Fruit fly (Drosophila melanogaster) whole organism, embryonic: ENCODE data around the gene CG10341.

ENCODE experiments used
- Atf-2 ChIP-seq: fragments of 200-800 bp; sonication (Bioruptor generic); optimal IDR thresholded peaks from 2 replicates; lab custom pipeline; 2016; ENCODE audit warnings: missing biosample characterization, missing genetic modification characterization
- Bteb2 ChIP-seq: fragments of 200-800 bp; sonication (Bioruptor generic); optimal IDR thresholded peaks from 2 replicates; lab custom pipeline; 2016; ENCODE audit warnings: missing biosample characterization, missing genetic modification characterization
- CG11085 ChIP-seq: fragments of 200-800 bp; sonication (Bioruptor generic); IDR thresholded peaks from 2 replicates; pipeline ENCODE4 v1.3.6; 2022; ENCODE audit warnings: missing biosample characterization, missing genetic modification characterization
- CG11247 ChIP-seq: fragments of 200-800 bp; sonication (Bioruptor generic); IDR thresholded peaks from 2 replicates; pipeline ENCODE4 v1.3.6; 2022; ENCODE audit warnings: missing biosample characterization, missing genetic modification characterization
- CG12071 ChIP-seq: fragments of 200-800 bp; sonication (Bioruptor generic); optimal IDR thresholded peaks from 3 replicates; lab custom pipeline; 2018; ENCODE audit warnings: missing biosample characterization, mild to moderate bottlenecking, missing genetic modification characterization
- CG12104 ChIP-seq: fragments of 200-800 bp; sonication (Bioruptor generic); optimal IDR thresholded peaks from 3 replicates; lab custom pipeline; 2016; ENCODE audit warnings: missing biosample characterization, missing genetic modification characterization
- CG12744 ChIP-seq: fragments of 200-800 bp; sonication (Bioruptor generic); optimal IDR thresholded peaks from 2 replicates; lab custom pipeline; 2016; ENCODE audit warnings: missing biosample characterization, missing genetic modification characterization
- CG15601 ChIP-seq: fragments of 200-800 bp; sonication (Bioruptor generic); optimal IDR thresholded peaks from 3 replicates; lab custom pipeline; 2019; ENCODE audit warnings: missing biosample characterization, mild to moderate bottlenecking, missing genetic modification characterization, moderate library complexity
- CG18011 ChIP-seq: fragments of 200-800 bp; sonication (Bioruptor generic); optimal IDR thresholded peaks from 2 replicates; lab custom pipeline; 2017; ENCODE audit warnings: missing biosample characterization, missing genetic modification characterization, mild to moderate bottlenecking, moderate library complexity, missing genotype
- CG18764 ChIP-seq: fragments of 200-800 bp; sonication (Bioruptor generic); optimal IDR thresholded peaks from 3 replicates; lab custom pipeline; 2016; ENCODE audit warnings: missing biosample characterization, missing genetic modification characterization
- CG30020 ChIP-seq: fragments of 200-800 bp; optimal IDR thresholded peaks from 2 replicates; lab custom pipeline; 2019; ENCODE audit warnings: missing biosample characterization, mild to moderate bottlenecking, missing genetic modification characterization, moderate library complexity
- CG33213 ChIP-seq: fragments of 200-800 bp; sonication (Bioruptor generic); optimal IDR thresholded peaks from 3 replicates; lab custom pipeline; 2016; ENCODE audit warnings: missing biosample characterization, missing genetic modification characterization
- CG4328 ChIP-seq: fragments of 200-800 bp; sonication (Bioruptor generic); optimal IDR thresholded peaks from 3 replicates; lab custom pipeline; 2017; ENCODE audit warnings: missing biosample characterization, missing genetic modification reagents, missing genetic modification characterization
- CG4820 ChIP-seq: fragments of 200-800 bp; sonication (Bioruptor generic); optimal IDR thresholded peaks from 3 replicates; lab custom pipeline; 2016; ENCODE audit warnings: missing biosample characterization, missing genetic modification characterization
- CG4854 ChIP-seq: fragments of 200-800 bp; sonication (Bioruptor generic); optimal IDR thresholded peaks from 2 replicates; lab custom pipeline; 2016; ENCODE audit warnings: missing biosample characterization, missing genetic modification characterization, inconsistent platforms
- CG7372 ChIP-seq: fragments of 200-800 bp; sonication (Bioruptor generic); IDR thresholded peaks from 2 replicates; pipeline ENCODE4 v1.3.6; 2022; ENCODE audit warnings: missing biosample characterization, missing genetic modification characterization
- CG8281 ChIP-seq: fragments of 200-800 bp; sonication (Bioruptor generic); optimal IDR thresholded peaks from 2 replicates; lab custom pipeline; 2018; ENCODE audit warnings: missing biosample characterization, mild to moderate bottlenecking, missing genetic modification characterization, moderate library complexity
- CG9727 ChIP-seq: fragments of 200-800 bp; sonication (Bioruptor generic); optimal IDR thresholded peaks from 3 replicates; lab custom pipeline; 2017; ENCODE audit warnings: missing biosample characterization, mild to moderate bottlenecking, missing genetic modification characterization
- Dip3 ChIP-seq: fragments of 200-800 bp; sonication (Bioruptor generic); optimal IDR thresholded peaks from 3 replicates; lab custom pipeline; 2016; ENCODE audit warnings: missing biosample characterization, missing genetic modification characterization
- Doc2 ChIP-seq: fragments of 200-800 bp; sonication (Bioruptor generic); IDR thresholded peaks from 2 replicates; pipeline ENCODE4 v1.3.6; 2022; ENCODE audit warnings: missing biosample characterization, missing genetic modification characterization
- HmgD ChIP-seq: fragments of 200-800 bp; sonication (Bioruptor generic); optimal IDR thresholded peaks from 3 replicates; lab custom pipeline; 2016; ENCODE audit warnings: missing biosample characterization, missing genetic modification characterization
- Hmx ChIP-seq: fragments of 200-800 bp; sonication (Bioruptor generic); optimal IDR thresholded peaks from 2 replicates; lab custom pipeline; 2016; ENCODE audit warnings: missing biosample characterization, missing genetic modification characterization
- Hr51 ChIP-seq, 2 experiments: fragments of 200-800 bp; sonication (Bioruptor generic); optimal IDR thresholded peaks; 2 replicates in 1 of 2; 3 replicates in 1 of 2; lab custom pipeline; 2016 to 2018; ENCODE audit warnings: missing biosample characterization in 2 of 2, missing genetic modification characterization in 2 of 2, mild to moderate bottlenecking in 1 of 2, moderate library complexity in 1 of 2
- MESR4 ChIP-seq: fragments of 200-800 bp; sonication (Bioruptor generic); optimal IDR thresholded peaks from 2 replicates; lab custom pipeline; 2018; ENCODE audit warnings: missing biosample characterization, mild to moderate bottlenecking, missing genetic modification characterization, moderate library complexity
- NFAT ChIP-seq: fragments of 200-800 bp; sonication (Bioruptor generic); IDR thresholded peaks from 2 replicates; pipeline ENCODE4 v1.3.6; 2022; ENCODE audit warnings: missing biosample characterization, missing genetic modification characterization
- Ravus ChIP-seq: fragments of 200-800 bp; sonication (Bioruptor generic); IDR thresholded peaks from 2 replicates; pipeline ENCODE4 v1.3.6; 2022; ENCODE audit warnings: missing biosample characterization, missing genetic modification characterization
- Ssrp ChIP-seq: fragments of 200-800 bp; sonication (Bioruptor generic); optimal IDR thresholded peaks from 2 replicates; lab custom pipeline; 2018; ENCODE audit warnings: missing biosample characterization, mild to moderate bottlenecking, missing genetic modification characterization, moderate library complexity
- abd-A ChIP-seq: fragments of 200-800 bp; sonication (Bioruptor generic); optimal IDR thresholded peaks from 3 replicates; lab custom pipeline; 2019; ENCODE audit warnings: missing biosample characterization, mild to moderate bottlenecking, missing genetic modification characterization, moderate library complexity
- az2 ChIP-seq: fragments of 200-800 bp; sonication (Bioruptor generic); optimal IDR thresholded peaks from 3 replicates; lab custom pipeline; 2016; ENCODE audit warnings: missing biosample characterization, missing genetic modification characterization
- chif ChIP-seq, 2 experiments: fragments of 200-800 bp; sonication (Bioruptor generic); optimal IDR thresholded peaks; 3 replicates each; lab custom pipeline; 2016; ENCODE audit warnings: missing biosample characterization in 2 of 2, missing genetic modification characterization in 2 of 2
- danr ChIP-seq: fragments of 200-800 bp; sonication (Bioruptor generic); IDR thresholded peaks from 2 replicates; pipeline ENCODE4 v1.3.6; 2022; ENCODE audit warnings: missing biosample characterization, missing genetic modification characterization
- dm ChIP-seq: fragments of 200-800 bp; sonication (Bioruptor generic); optimal IDR thresholded peaks from 3 replicates; lab custom pipeline; 2016; ENCODE audit warnings: missing biosample characterization, missing genetic modification characterization
- esg ChIP-seq: fragments of 200-800 bp; sonication (Bioruptor generic); conservative IDR thresholded peaks from 2 replicates; pipeline ENCODE4 v1.3.6; 2022; ENCODE audit warnings: missing biosample characterization, missing genetic modification characterization
- fd96Cb ChIP-seq: fragments of 200-800 bp; sonication (Bioruptor generic); optimal IDR thresholded peaks from 2 replicates; lab custom pipeline; 2018; ENCODE audit warnings: missing biosample characterization, mild to moderate bottlenecking, missing genetic modification characterization, moderate library complexity
- gce ChIP-seq: fragments of 200-800 bp; sonication (Bioruptor generic); IDR thresholded peaks from 3 replicates; pipeline ENCODE4 v1.3.6; 2022; ENCODE audit warnings: missing biosample characterization, missing genetic modification characterization
- gfzf ChIP-seq: fragments of 200-800 bp; sonication (Bioruptor generic); optimal IDR thresholded peaks from 2 replicates; lab custom pipeline; 2016; ENCODE audit warnings: missing biosample characterization, mild to moderate bottlenecking, missing genetic modification characterization, moderate library complexity
- gro ChIP-seq: fragments of 200-800 bp; sonication (Bioruptor generic); optimal IDR thresholded peaks from 2 replicates; lab custom pipeline; 2016; ENCODE audit warnings: missing biosample characterization, missing genetic modification characterization
- gsb-n ChIP-seq: fragments of 200-800 bp; sonication (Bioruptor generic); optimal IDR thresholded peaks from 3 replicates; lab custom pipeline; 2018; ENCODE audit warnings: missing biosample characterization, mild to moderate bottlenecking, missing genetic modification characterization
- gt ChIP-seq: fragments of 200-800 bp; sonication (Bioruptor generic); IDR thresholded peaks from 2 replicates; pipeline ENCODE4 v1.3.6; 2022; ENCODE audit warnings: missing biosample characterization, missing genetic modification characterization
- lbe ChIP-seq: fragments of 200-800 bp; sonication (Bioruptor generic); optimal IDR thresholded peaks from 2 replicates; lab custom pipeline; 2016; ENCODE audit warnings: missing biosample characterization, mild to moderate bottlenecking, missing genetic modification characterization
- nerfin-2 ChIP-seq: fragments of 200-800 bp; sonication (Bioruptor generic); IDR thresholded peaks from 2 replicates; pipeline ENCODE4 v1.3.6; 2022; ENCODE audit warnings: missing biosample characterization, missing genetic modification characterization; ENCODE audit not compliant: partially characterized antibody
- pfk ChIP-seq: fragments of 200-800 bp; sonication (Bioruptor generic); optimal IDR thresholded peaks from 2 replicates; lab custom pipeline; 2018; ENCODE audit warnings: missing biosample characterization, mild to moderate bottlenecking, missing genetic modification characterization, moderate library complexity
- repo ChIP-seq: fragments of 200-800 bp; sonication (Bioruptor generic); optimal IDR thresholded peaks from 2 replicates; lab custom pipeline; 2016; ENCODE audit warnings: missing biosample characterization, missing genetic modification characterization
- ro ChIP-seq: fragments of 200-800 bp; sonication (Bioruptor generic); IDR thresholded peaks from 2 replicates; pipeline ENCODE4 v1.3.6; 2022; ENCODE audit warnings: missing biosample characterization, missing genetic modification characterization
- row ChIP-seq: fragments of 200-800 bp; sonication (Bioruptor generic); IDR thresholded peaks from 3 replicates; pipeline ENCODE4 v1.3.6; 2022; ENCODE audit warnings: missing biosample characterization, missing genetic modification characterization
- sens-2 ChIP-seq: fragments of 200-800 bp; sonication (Bioruptor generic); IDR thresholded peaks from 2 replicates; pipeline ENCODE4 v1.3.6; 2022; ENCODE audit warnings: missing biosample characterization, missing genetic modification characterization
- stwl ChIP-seq: fragments of 200-800 bp; sonication (Bioruptor generic); optimal IDR thresholded peaks from 3 replicates; lab custom pipeline; 2018; ENCODE audit warnings: missing biosample characterization, mild to moderate bottlenecking, missing genetic modification characterization, moderate library complexity
- tin ChIP-seq: fragments of 200-800 bp; sonication (Bioruptor generic); optimal IDR thresholded peaks from 3 replicates; lab custom pipeline; 2016; ENCODE audit warnings: missing biosample characterization, missing genetic modification characterization
- twi ChIP-seq: fragments of 200-800 bp; optimal IDR thresholded peaks from 2 replicates; lab custom pipeline; 2019; ENCODE audit warnings: missing biosample characterization, mild to moderate bottlenecking, missing genetic modification characterization, moderate library complexity
- unc-4 ChIP-seq: fragments of 200-800 bp; sonication (Bioruptor generic); IDR thresholded peaks from 2 replicates; pipeline ENCODE4 v1.3.6; 2022; ENCODE audit warnings: missing biosample characterization, missing genetic modification characterization; ENCODE audit not compliant: partially characterized antibody
- unpg ChIP-seq: fragments of 200-800 bp; sonication (Bioruptor generic); optimal IDR thresholded peaks from 3 replicates; lab custom pipeline; 2018; ENCODE audit warnings: missing biosample characterization, mild to moderate bottlenecking, missing genetic modification characterization, moderate library complexity

The CG10341 gene

DNA sequence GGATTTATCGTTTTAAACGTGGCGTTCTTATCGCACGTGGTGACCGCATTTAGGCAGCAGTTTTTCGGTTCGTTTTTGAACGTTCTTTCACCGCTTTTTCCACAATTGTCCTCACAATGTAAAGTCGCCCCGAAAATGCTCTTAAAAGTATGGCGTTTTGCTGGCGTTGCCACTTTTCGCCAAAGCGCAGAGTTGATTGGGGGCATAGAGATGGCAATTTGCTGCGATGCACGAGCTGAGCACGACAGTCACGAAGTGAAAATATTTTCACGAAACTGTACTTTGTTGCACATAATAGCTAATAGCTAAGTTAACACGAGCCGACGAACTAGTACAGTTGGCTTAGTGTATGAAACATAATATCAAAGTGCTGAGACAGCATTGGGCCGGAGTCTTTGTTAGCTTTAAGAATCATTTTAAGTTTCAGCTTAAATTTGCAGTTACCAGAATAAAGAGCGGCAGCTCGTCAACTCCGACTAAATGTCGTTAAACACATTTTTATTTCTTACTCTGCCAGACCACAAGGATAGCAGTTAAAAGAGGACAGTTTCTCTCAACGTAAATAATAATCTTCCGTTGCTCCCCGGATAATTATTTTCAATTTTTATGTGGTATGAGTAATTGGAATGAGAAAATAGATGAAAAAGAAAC lies 9.7 kb upstream of the CG10341 start, which contains the start of gene msl-1 (continued):
- TF ChIP-seq nerfin-2 (GFP tag; lab: Robert Waterston, UW) (peak; percentile 90), unpg (GFP tag; lab: Kevin White, UChicago) (no peak), danr (GFP tag; lab: Robert Waterston, UW) (no peak), CG11085 (GFP tag; lab: Robert Waterston, UW) (no peak), Ssrp (tag; lab: Kevin White, UChicago) (no peak), chif (GFP tag; optimal IDR thresholded peaks at IDR 0.05; lab: Kevin White, UChicago) (peak; percentile 1 to 9), CG18764 (GFP tag; lab: Kevin White, UChicago) (no peak), CG9727 (GFP tag; lab: Kevin White, UChicago) (peak; percentile 26), gro (GFP tag; lab: Kevin White, UChicago) (peak; percentile 20), Hmx (GFP tag; lab: Kevin White, UChicago) (no peak), row (GFP tag; lab: Robert Waterston, UW) (peak; percentile 97), Hr51 (GFP tag; optimal IDR thresholded peaks at IDR 0.05; lab: Kevin White, UChicago) (no peak), gsb-n (tag; lab: Kevin White, UChicago) (no peak), esg (no peak), unc-4 (GFP tag; lab: Robert Waterston, UW) (peak; percentile 77), gt (GFP tag; lab: Robert Waterston, UW) (no peak), CG18011 (GFP tag; lab: Kevin White, UChicago) (no peak), repo (GFP tag; lab: Kevin White, UChicago) (no peak), CG12071 (GFP tag; lab: Kevin White, UChicago) (no peak), ro (no peak), twi (tag; lab: Kevin White, UChicago) (no peak), CG7372 (GFP tag; lab: Robert Waterston, UW) (no peak), CG4328 (no peak), CG30020 (tag; lab: Kevin White, UChicago) (peak; percentile 38), az2 (GFP tag; lab: Kevin White, UChicago) (peak; percentile 21), tin (GFP tag; lab: Kevin White, UChicago) (peak; percentile 33), CG11247 (GFP tag; lab: Robert Waterston, UW) (peak; percentile 43; the same call in 1 of the 2 replicates), CG4820 (GFP tag; lab: Kevin White, UChicago) (no peak), pfk (no peak), CG15601 (tag; lab: Kevin White, UChicago) (no peak), Dip3 (peak; percentile 5), CG33213 (GFP tag; lab: Kevin White, UChicago) (peak; percentile 47), abd-A (tag; lab: Kevin White, UChicago) (no peak), NFAT (peak; percentile 70), sens-2 (no peak), fd96Cb (tag; lab: Kevin White, UChicago) (no peak), gce (no peak), stwl (tag; lab: Kevin White, UChicago) (peak; percentile 51), Ravus (no peak), CG8281 (tag; lab: Kevin White, UChicago) (no peak), Doc2 (GFP tag; lab: Robert Waterston, UW) (no peak), Atf-2 (GFP tag; lab: Kevin White, UChicago) (peak; percentile 12), HmgD (peak; percentile 79), Bteb2 (GFP tag; lab: Kevin White, UChicago) (peak; percentile 39), CG12744 (GFP tag; lab: Kevin White, UChicago) (no peak), dm (GFP tag; lab: Kevin White, UChicago) (peak; percentile 55), CG4854 (GFP tag; lab: Kevin White, UChicago) (no peak), gfzf (GFP tag; lab: Kevin White, UChicago) (peak; percentile 36), CG12104 (GFP tag; lab: Kevin White, UChicago) (no peak), lbe (GFP tag; lab: Kevin White, UChicago) (no peak), MESR4 (GFP tag; lab: Kevin White, UChicago) (peak; percentile 92)
